Worm (Caenorhabditis elegans): ENCODE results near the gene srw-4.
A peak's percentile ranks its signal among the peaks of the same experiment; 100 is the strongest.

srw-4 gene

ce11 chrV:2879801-2880200 is 8.8 kb downstream of the srw-4 start, which contains the start of gene str-39:
str-39 (minus strand) TSS chrV:2879901.
- TF ChIP-seq bed-3 (GFP tag; optimal IDR thresholded peaks at IDR 0.05) (no peak), zip-8 (tag; optimal IDR thresholded peaks at IDR 0.05) (no peak), flh-1 (GFP tag; optimal IDR thresholded peaks at IDR 0.05) (no peak), M03D4.4 (tag; optimal IDR thresholded peaks at IDR 0.05) (no peak), ham-2 (GFP tag; optimal IDR thresholded peaks at IDR 0.05) (no peak), unc-62 (GFP tag; optimal IDR thresholded peaks at IDR 0.05) (no peak), tbx-8 (GFP tag; optimal IDR thresholded peaks at IDR 0.05) (no peak), snpc-4 (tag; optimal IDR thresholded peaks at IDR 0.05) (no peak), nhr-12 (tag; optimal IDR thresholded peaks at IDR 0.05) (no peak)

DNA sequence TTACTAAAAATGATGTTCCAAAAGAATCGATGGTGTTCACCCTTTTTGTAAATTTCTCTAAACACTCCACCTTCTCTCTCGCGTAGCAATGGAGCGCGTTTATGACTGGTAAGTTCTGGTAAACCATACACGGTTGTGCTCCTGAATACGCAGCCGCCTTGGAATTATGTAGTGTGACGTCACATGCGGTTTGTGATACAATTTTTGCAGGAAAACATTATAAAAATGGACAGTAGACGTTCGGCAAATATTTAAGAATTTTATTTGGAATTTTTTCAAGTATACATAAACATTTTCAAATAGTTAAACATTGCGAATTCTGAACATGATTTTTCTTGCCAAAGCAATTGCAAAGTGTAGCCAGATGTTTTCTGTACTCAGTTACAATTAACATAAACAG is 11.1 kb downstream of the srw-4 start, which contains the start of gene F37B4.10:
TSS of gene F37B4.10 (minus strand) at position 101 of the 400 bp plus-strand sequence.
- peak; percentile 8 for TF ChIP-seq mep-1 (tag; optimal IDR thresholded peaks at IDR 0.05)
- no peak for TF ChIP-seq hlh-1 (tag; optimal IDR thresholded peaks at IDR 0.05)
- peak; percentile 31 for TF ChIP-seq zip-8 (tag; optimal IDR thresholded peaks at IDR 0.05)

ce11 chrV:2876188-2876831 is 12.3 kb downstream of the srw-4 start:
- TF ChIP-seq mls-2 (tag; optimal IDR thresholded peaks at IDR 0.05) = no peak
- TF ChIP-seq snpc-4 (tag; optimal IDR thresholded peaks at IDR 0.05) = no peak
- TF ChIP-seq hlh-1 (tag; optimal IDR thresholded peaks at IDR 0.05) = no peak
- TF ChIP-seq nhr-2 (tag; optimal IDR thresholded peaks at IDR 0.05) = no peak
- no peak for TF ChIP-seq ceh-83 (GFP tag; optimal IDR thresholded peaks at IDR 0.05)
- no peak for TF ChIP-seq flh-1 (GFP tag; optimal IDR thresholded peaks at IDR 0.05)
- no peak for TF ChIP-seq ztf-11 (tag; optimal IDR thresholded peaks at IDR 0.05)
- no peak for TF ChIP-seq nhr-76 (tag; optimal IDR thresholded peaks at IDR 0.05)
- no peak for TF ChIP-seq ceh-39 (tag; optimal IDR thresholded peaks at IDR 0.05)
- no peak for TF ChIP-seq lin-13 (tag; optimal IDR thresholded peaks at IDR 0.05)
- no peak for TF ChIP-seq nhr-28 (tag; optimal IDR thresholded peaks at IDR 0.05)
- no peak for TF ChIP-seq lsy-2 (tag; optimal IDR thresholded peaks at IDR 0.05)
- TF ChIP-seq M03D4.4 (tag; optimal IDR thresholded peaks at IDR 0.05) = no peak
- no peak for TF ChIP-seq mab-5 (tag; optimal IDR thresholded peaks at IDR 0.05)
- TF ChIP-seq nhr-237 (tag; optimal IDR thresholded peaks at IDR 0.05) = no peak
- TF ChIP-seq nhr-12 (tag; optimal IDR thresholded peaks at IDR 0.05) = no peak
- no peak for TF ChIP-seq mep-1 (tag; optimal IDR thresholded peaks at IDR 0.05)

ce11 chrV:2875422-2875821 is 13.2 kb downstream of the srw-4 start, which contains the start of gene folt-2:
folt-2 (minus strand) TSS chrV:2875600.
- TF ChIP-seq nhr-2 (tag; optimal IDR thresholded peaks at IDR 0.05) (no peak), unc-120 (tag; optimal IDR thresholded peaks at IDR 0.05; ENCODE audit: poor library complexity, severe bottlenecking) (no peak), nhr-237 (tag; optimal IDR thresholded peaks at IDR 0.05) (no peak), M03D4.4 (tag; optimal IDR thresholded peaks at IDR 0.05) (no peak)

- TF ChIP-seq nhr-28 (tag; optimal IDR thresholded peaks at IDR 0.05) = no peak
Observed at ce11 chrV:2872947-2873346, 15.6 kb downstream of the srw-4 start.

DNA sequence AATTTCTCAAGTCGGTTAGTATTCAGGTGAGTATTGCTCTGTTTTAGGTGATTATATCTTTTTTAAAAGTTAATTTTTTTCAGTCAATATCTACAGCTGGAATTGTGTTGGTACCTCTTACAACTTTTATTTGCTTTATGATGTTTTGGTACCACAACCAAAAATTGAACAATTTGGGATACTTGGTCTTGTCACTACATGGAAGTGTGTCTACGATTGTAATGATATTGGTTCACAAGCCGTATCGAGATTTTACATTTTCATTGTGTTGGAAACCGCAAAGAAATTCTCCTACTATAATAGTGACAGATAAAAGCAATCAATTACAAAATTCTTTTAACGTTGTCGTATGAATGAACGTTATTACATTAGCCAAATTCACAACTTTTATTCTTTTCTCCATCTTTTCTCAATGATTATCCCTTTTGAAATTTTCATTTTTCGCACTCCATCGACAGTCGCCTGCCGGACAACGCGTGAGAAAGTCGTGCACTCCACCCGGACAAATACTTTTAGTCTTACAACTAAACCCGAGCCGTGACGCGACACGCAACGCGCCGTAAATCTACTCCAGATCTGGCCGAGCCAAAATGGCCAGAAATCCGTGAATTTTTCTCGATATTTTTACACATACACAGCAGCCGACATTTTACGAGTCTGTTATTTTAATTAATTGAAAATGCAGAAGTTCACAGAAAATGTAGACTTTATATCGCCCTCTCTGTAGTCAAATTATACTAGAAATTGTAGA is 16.7 kb downstream of the srw-4 start:
- TF ChIP-seq elt-1 (tag; optimal IDR thresholded peaks at IDR 0.05; ENCODE audit: borderline replicate concordance, insufficient read depth) = no peak
- TF ChIP-seq ces-1 (GFP tag; optimal IDR thresholded peaks at IDR 0.05) = no peak
- no peak for TF ChIP-seq nhr-237 (tag; optimal IDR thresholded peaks at IDR 0.05)
- no peak for TF ChIP-seq sem-2 (GFP tag; optimal IDR thresholded peaks at IDR 0.05)
- TF ChIP-seq tbx-8 (GFP tag; optimal IDR thresholded peaks at IDR 0.05) = no peak
- TF ChIP-seq ceh-43 (GFP tag; optimal IDR thresholded peaks at IDR 0.05) = no peak
- TF ChIP-seq nhr-2 (tag; optimal IDR thresholded peaks at IDR 0.05) = no peak
- no peak for TF ChIP-seq pha-4 (tag; optimal IDR thresholded peaks at IDR 0.05)
